Worm (Caenorhabditis elegans) whole organism, young adult: ENCODE measurements around the gene crn-7.

ENCODE experiments used
- B0035.1 ChIP-seq: sonication (generic microtip); optimal IDR thresholded peaks from 2 replicates; lab custom pipeline; 2016; ENCODE audit warnings: missing genetic modification characterization, mild to moderate bottlenecking, missing compliant biosample characterization, missing genotype, missing genetic modification reagents
- B0336.3 ChIP-seq: fragments of 200-800 bp; sonication (Bioruptor generic); IDR thresholded peaks from 2 replicates; pipeline ENCODE4 v1.3.6; 2022; ENCODE audit warnings: missing genetic modification characterization, missing compliant biosample characterization
- C17E4.6 ChIP-seq: fragments of 200-800 bp; sonication (Bioruptor generic); IDR thresholded peaks from 2 replicates; pipeline ENCODE4 v1.3.6; 2022; ENCODE audit warnings: missing genetic modification reagents, missing genetic modification characterization, missing compliant biosample characterization
- D2030.7 ChIP-seq: fragments of 200-800 bp; sonication (Bioruptor generic); IDR thresholded peaks from 2 replicates; pipeline ENCODE4 v1.3.6; 2022; ENCODE audit warnings: missing genetic modification reagents, missing genetic modification characterization, missing compliant biosample characterization
- F22D6.2 ChIP-seq: sonication (generic microtip); optimal IDR thresholded peaks from 2 replicates; lab custom pipeline; 2016; ENCODE audit warnings: mild to moderate bottlenecking, missing genetic modification characterization, missing compliant biosample characterization
- F33H1.4 ChIP-seq: fragments of 200-800 bp; sonication (Bioruptor generic); IDR thresholded peaks from 2 replicates; pipeline ENCODE4 v1.3.6; 2022; ENCODE audit warnings: missing genetic modification reagents, missing genetic modification characterization, missing compliant biosample characterization
- F37B4.10 ChIP-seq: fragments of 200-800 bp; sonication (Bioruptor generic); IDR thresholded peaks from 2 replicates; pipeline ENCODE4 v1.3.6; 2022; ENCODE audit warnings: missing genetic modification characterization, missing compliant biosample characterization
- K11D2.4 ChIP-seq: fragments of 200-800 bp; sonication (Bioruptor generic); IDR thresholded peaks from 2 replicates; pipeline ENCODE4 v1.3.6; 2022; ENCODE audit warnings: missing genetic modification reagents, missing genetic modification characterization, missing compliant biosample characterization
- K12H6.12 ChIP-seq: fragments of 200-800 bp; sonication (Bioruptor generic); optimal IDR thresholded peaks from 2 replicates; lab custom pipeline; 2018; ENCODE audit warnings: mild to moderate bottlenecking, missing genetic modification characterization, missing compliant biosample characterization
- T26A5.8 ChIP-seq: sonication (generic microtip); optimal IDR thresholded peaks from 2 replicates; lab custom pipeline; 2016; ENCODE audit warnings: missing genetic modification characterization, missing compliant biosample characterization
- Y53F4B.3 ChIP-seq: fragments of 200-800 bp; sonication (Bioruptor generic); IDR thresholded peaks from 2 replicates; pipeline ENCODE4 v1.3.6; 2022; ENCODE audit warnings: missing genetic modification reagents, missing genetic modification characterization, missing compliant biosample characterization
- Y53G8AR.9 ChIP-seq: fragments of 200-800 bp; sonication (Bioruptor generic); conservative IDR thresholded peaks from 2 replicates; pipeline ENCODE4 v1.3.6; 2022; ENCODE audit warnings: missing genetic modification reagents, missing genetic modification characterization, missing compliant biosample characterization
- Y95B8A.8 ChIP-seq: fragments of 200-800 bp; sonication (Bioruptor generic); IDR thresholded peaks from 2 replicates; pipeline ENCODE4 v1.3.6; 2022; ENCODE audit warnings: missing genetic modification reagents, missing genetic modification characterization, missing compliant biosample characterization
- ZK185.1 ChIP-seq: sonication (generic microtip); optimal IDR thresholded peaks from 2 replicates; lab custom pipeline; 2016; ENCODE audit warnings: mild to moderate bottlenecking, missing genetic modification characterization, missing compliant biosample characterization; ENCODE audit not compliant: poor library complexity, severe bottlenecking
- ama-1 ChIP-seq, 3 experiments: fragments of 150-350 bp in 1 of 3; sonication (generic microtip) in 2 of 3; optimal IDR thresholded peaks; 2 replicates each; lab custom pipeline; 2014 to 2018; ENCODE audit warnings: missing biosample characterization in 2 of 3, missing genetic modification characterization in 2 of 3, missing genetic modification reagents in 2 of 3
- athp-1 ChIP-seq: sonication (generic microtip); optimal IDR thresholded peaks from 2 replicates; lab custom pipeline; 2017; ENCODE audit warnings: mild to moderate bottlenecking, missing genetic modification characterization, missing compliant biosample characterization
- attf-3 ChIP-seq: fragments of 200-800 bp; sonication (Bioruptor generic); conservative IDR thresholded peaks from 2 replicates; pipeline ENCODE4 v1.3.6; 2022; ENCODE audit warnings: missing genetic modification reagents, missing genetic modification characterization, missing compliant biosample characterization
- attf-5 ChIP-seq: fragments of 200-800 bp; sonication (Bioruptor generic); optimal IDR thresholded peaks from 2 replicates; lab custom pipeline; 2018; ENCODE audit warnings: mild to moderate bottlenecking, missing genetic modification characterization, missing compliant biosample characterization
- cebp-2 ChIP-seq: fragments of 200-800 bp; sonication (Bioruptor generic); IDR thresholded peaks from 2 replicates; pipeline ENCODE4 v1.3.6; 2022; ENCODE audit warnings: missing genetic modification characterization, missing compliant biosample characterization
- ceh-27 ChIP-seq: fragments of 200-800 bp; sonication (Bioruptor generic); optimal IDR thresholded peaks from 2 replicates; lab custom pipeline; 2018; ENCODE audit warnings: mild to moderate bottlenecking, missing genetic modification characterization, moderate library complexity, missing compliant biosample characterization
- ceh-40 ChIP-seq: fragments of 200-800 bp; sonication (Bioruptor generic); IDR thresholded peaks from 2 replicates; pipeline ENCODE4 v1.3.6; 2022; ENCODE audit warnings: missing genetic modification characterization, missing compliant biosample characterization
- ceh-91 ChIP-seq: fragments of 200-800 bp; sonication (Bioruptor generic); IDR thresholded peaks from 2 replicates; pipeline ENCODE4 v1.3.6; 2022; ENCODE audit warnings: missing genetic modification reagents, missing genetic modification characterization, missing compliant biosample characterization
- die-1 ChIP-seq: sonication (generic microtip); optimal IDR thresholded peaks from 2 replicates; lab custom pipeline; 2016; ENCODE audit warnings: missing genotype, mild to moderate bottlenecking, missing genetic modification characterization, missing compliant biosample characterization
- dpl-1 ChIP-seq: fragments of 150-350 bp; optimal IDR thresholded peaks from 2 replicates; lab custom pipeline; 2014; ENCODE audit warnings: missing biosample characterization, missing genetic modification reagents, missing genetic modification characterization
- ekl-4 ChIP-seq: fragments of 200-800 bp; sonication (Bioruptor generic); IDR thresholded peaks from 2 replicates; pipeline ENCODE4 v1.3.6; 2022; ENCODE audit warnings: missing genetic modification reagents, missing genetic modification characterization, missing compliant biosample characterization
- him-1 ChIP-seq: sonication (generic microtip); optimal IDR thresholded peaks from 2 replicates; lab custom pipeline; 2016; ENCODE audit warnings: missing genotype, missing genetic modification reagents, missing genetic modification characterization, missing compliant biosample characterization
- hmg-20 ChIP-seq: fragments of 200-800 bp; sonication (Bioruptor generic); IDR thresholded peaks from 2 replicates; pipeline ENCODE4 v1.3.6; 2022; ENCODE audit warnings: missing genetic modification reagents, missing genetic modification characterization, missing compliant biosample characterization
- hrde-1 ChIP-seq: sonication (generic microtip); optimal IDR thresholded peaks from 2 replicates; lab custom pipeline; 2016; ENCODE audit warnings: missing genetic modification characterization, mild to moderate bottlenecking, missing compliant biosample characterization, moderate library complexity, missing genotype, missing genetic modification reagents, borderline replicate concordance
- let-526 ChIP-seq: fragments of 200-800 bp; sonication (Bioruptor generic); IDR thresholded peaks from 2 replicates; pipeline ENCODE4 v1.3.6; 2022; ENCODE audit warnings: missing genetic modification reagents, missing genetic modification characterization, missing compliant biosample characterization
- lin-26 ChIP-seq: fragments of 200-800 bp; sonication (Bioruptor generic); IDR thresholded peaks from 2 replicates; pipeline ENCODE4 v1.3.6; 2022; ENCODE audit warnings: missing genetic modification reagents, missing genetic modification characterization, missing compliant biosample characterization
- lin-40 ChIP-seq: sonication (generic microtip); optimal IDR thresholded peaks from 2 replicates; lab custom pipeline; 2016; ENCODE audit warnings: missing genetic modification characterization, mild to moderate bottlenecking, missing compliant biosample characterization, missing genotype, missing genetic modification reagents
- lin-54 ChIP-seq: fragments of 200-800 bp; sonication (Bioruptor generic); optimal IDR thresholded peaks from 2 replicates; lab custom pipeline; 2018; ENCODE audit warnings: mild to moderate bottlenecking, missing genetic modification characterization, missing compliant biosample characterization
- lsy-27 ChIP-seq: sonication (generic microtip); optimal IDR thresholded peaks from 2 replicates; lab custom pipeline; 2017; ENCODE audit warnings: missing genetic modification characterization, mild to moderate bottlenecking, missing compliant biosample characterization, antibody characterized with exemption, missing genotype, borderline replicate concordance; ENCODE audit not compliant: insufficient read depth
- madf-10 ChIP-seq: sonication (generic microtip); optimal IDR thresholded peaks from 2 replicates; lab custom pipeline; 2016; ENCODE audit warnings: mild to moderate bottlenecking, missing genetic modification characterization, missing compliant biosample characterization
- madf-6 ChIP-seq: fragments of 200-800 bp; sonication (Bioruptor generic); IDR thresholded peaks from 2 replicates; pipeline ENCODE4 v1.3.6; 2022; ENCODE audit warnings: missing genetic modification reagents, missing genetic modification characterization, missing compliant biosample characterization
- mcd-1 ChIP-seq: fragments of 200-800 bp; sonication (Bioruptor generic); IDR thresholded peaks from 2 replicates; pipeline ENCODE4 v1.3.6; 2022; ENCODE audit warnings: missing genetic modification reagents, missing genetic modification characterization, missing compliant biosample characterization
- mel-28 ChIP-seq: sonication (generic microtip); optimal IDR thresholded peaks from 2 replicates; lab custom pipeline; 2016; ENCODE audit warnings: borderline replicate concordance, mild to moderate bottlenecking, missing genetic modification characterization, missing compliant biosample characterization
- nfya-1 ChIP-seq: sonication (generic microtip); optimal IDR thresholded peaks from 2 replicates; lab custom pipeline; 2017; ENCODE audit warnings: antibody characterized with exemption, missing compliant biosample characterization, missing genetic modification characterization, borderline replicate concordance; ENCODE audit not compliant: insufficient read depth
- nhr-120 ChIP-seq: fragments of 200-800 bp; sonication (Bioruptor generic); IDR thresholded peaks from 2 replicates; pipeline ENCODE4 v1.3.6; 2022; ENCODE audit warnings: missing genetic modification characterization, missing compliant biosample characterization
- nhr-179 ChIP-seq: sonication (generic microtip); optimal IDR thresholded peaks from 2 replicates; lab custom pipeline; 2016; ENCODE audit warnings: mild to moderate bottlenecking, missing genetic modification characterization, missing compliant biosample characterization
- pbrm-1 ChIP-seq: fragments of 200-800 bp; sonication (Bioruptor generic); IDR thresholded peaks from 2 replicates; pipeline ENCODE4 v1.3.6; 2022; ENCODE audit warnings: missing genetic modification reagents, missing genetic modification characterization, missing compliant biosample characterization
- pha-4 ChIP-seq: fragments of 150-350 bp; sonication (generic microtip); optimal IDR thresholded peaks from 2 replicates; lab custom pipeline; 2014; ENCODE audit warnings: missing biosample characterization, missing genetic modification reagents, missing genetic modification characterization
- snpc-1.1 ChIP-seq: sonication (generic microtip); optimal IDR thresholded peaks from 2 replicates; lab custom pipeline; 2017; ENCODE audit warnings: missing genetic modification characterization, mild to moderate bottlenecking, missing compliant biosample characterization, antibody characterized with exemption, moderate library complexity, missing genotype, missing genetic modification reagents; ENCODE audit not compliant: insufficient read depth
- tlf-1 ChIP-seq: fragments of 200-800 bp; sonication (Bioruptor generic); optimal IDR thresholded peaks from 2 replicates; lab custom pipeline; 2018; ENCODE audit warnings: mild to moderate bottlenecking, missing genetic modification characterization, missing compliant biosample characterization
- unc-130 ChIP-seq: sonication (generic microtip); optimal IDR thresholded peaks from 2 replicates; lab custom pipeline; 2016; ENCODE audit warnings: missing genetic modification reagents, missing genetic modification characterization, missing compliant biosample characterization
- ztf-25 ChIP-seq: fragments of 200-800 bp; sonication (Bioruptor generic); IDR thresholded peaks from 2 replicates; pipeline ENCODE4 v1.3.6; 2022; ENCODE audit warnings: missing genetic modification reagents, missing genetic modification characterization, missing compliant biosample characterization
- ztf-28 ChIP-seq: fragments of 200-800 bp; sonication (Bioruptor generic); IDR thresholded peaks from 2 replicates; pipeline ENCODE4 v1.3.6; 2022; ENCODE audit warnings: missing genetic modification reagents, missing genetic modification characterization, missing compliant biosample characterization
- ztf-3 ChIP-seq: fragments of 200-800 bp; sonication (Bioruptor generic); optimal IDR thresholded peaks from 2 replicates; lab custom pipeline; 2018; ENCODE audit warnings: mild to moderate bottlenecking, missing genetic modification characterization, missing compliant biosample characterization

Gene crn-7

ce11 chrIII:8319100-8319499 is 50.8 kb downstream of the crn-7 start, which contains the start of gene F10E9.11 (continued):
- no peak for TF ChIP-seq nfya-1
- TF ChIP-seq ztf-3 (GFP tag; lab: Kevin White, UChicago), result no peak
- TF ChIP-seq lin-26 (GFP tag; lab: Robert Waterston, UW), result no peak
- TF ChIP-seq madf-6 (GFP tag; lab: Robert Waterston, UW), result peak; percentile 84
- peak; percentile 94 for TF ChIP-seq lin-54 (GFP tag; lab: Kevin White, UChicago)
- TF ChIP-seq let-526 (GFP tag; lab: Robert Waterston, UW), result peak; percentile 81
- TF ChIP-seq C17E4.6 (GFP tag; lab: Robert Waterston, UW), result 0 out of 2 replicates have a peak, but pooled peaks have one; percentile 37
- TF ChIP-seq madf-10 (tag; lab: Kevin White, UChicago), result peak; percentile 66
- 0 out of 2 replicates have a peak, but pooled peaks have one; percentile 55 for TF ChIP-seq ztf-25 (GFP tag; lab: Robert Waterston, UW)
- TF ChIP-seq cebp-2 (GFP tag; lab: Robert Waterston, UW), result no peak
- peak; percentile 45 for TF ChIP-seq snpc-1.1 (tag; lab: Kevin White, UChicago)
- 0 out of 2 replicates have a peak, but pooled peaks have one; percentile 55 for TF ChIP-seq ceh-91
- peak; percentile 67 for TF ChIP-seq attf-5 (GFP tag; lab: Kevin White, UChicago)
- peak; percentile 89 for TF ChIP-seq unc-130
- TF ChIP-seq K12H6.12 (tag; lab: Kevin White, UChicago), result peak; percentile 57
- TF ChIP-seq Y53F4B.3 (GFP tag; lab: Robert Waterston, UW), result no peak
- no peak for TF ChIP-seq lsy-27 (tag; lab: Kevin White, UChicago)
- no peak for TF ChIP-seq nhr-179
- TF ChIP-seq athp-1, result peak; percentile 76
- no peak for TF ChIP-seq ztf-28 (GFP tag; lab: Robert Waterston, UW)
- no peak for TF ChIP-seq F22D6.2
- TF ChIP-seq tlf-1 (GFP tag; lab: Kevin White, UChicago), result peak; percentile 28
- TF ChIP-seq mcd-1, result peak; percentile 71
- peak; percentile 58; the same call in 1 of the 2 replicates for TF ChIP-seq Y95B8A.8
- TF ChIP-seq hmg-20, result peak; percentile 44; the same call in 1 of the 2 replicates
- TF ChIP-seq pha-4 (tag; lab: Kevin White, UChicago), result peak; percentile 5
- peak; percentile 62; the same call in 1 of the 2 replicates for TF ChIP-seq Y53G8AR.9 (GFP tag; lab: Robert Waterston, UW)
- TF ChIP-seq D2030.7 (GFP tag; lab: Robert Waterston, UW), result peak; percentile 70
- TF ChIP-seq nhr-120 (GFP tag; lab: Robert Waterston, UW), result no peak
- TF ChIP-seq ZK185.1, result peak; percentile 88
- peak; percentile 88 for TF ChIP-seq dpl-1 (GFP tag; lab: Kevin White, UChicago)
- TF ChIP-seq mel-28 (tag; lab: Kevin White, UChicago), result no peak
- no peak for TF ChIP-seq F37B4.10
- peak; percentile 78 for TF ChIP-seq pbrm-1
- no peak for TF ChIP-seq B0336.3
- TF ChIP-seq B0035.1 (tag; lab: Kevin White, UChicago), result no peak
- no peak for TF ChIP-seq ama-1 (optimal IDR thresholded peaks at IDR 0.05; lab: Kevin White, UChicago)
- no peak for TF ChIP-seq ama-1 (GFP tag; optimal IDR thresholded peaks at IDR 0.05; lab: Kevin White, UChicago)
- TF ChIP-seq attf-3 (GFP tag; lab: Robert Waterston, UW), result peak; percentile 73
- no peak for TF ChIP-seq T26A5.8 (tag; lab: Kevin White, UChicago)
- peak; percentile 42 for TF ChIP-seq lin-40
- TF ChIP-seq him-1, result peak; percentile 63
- TF ChIP-seq hrde-1 (tag; lab: Kevin White, UChicago), result no peak
- peak; percentile 58; the same call in 1 of the 2 replicates for TF ChIP-seq K11D2.4 (GFP tag; lab: Robert Waterston, UW)
- TF ChIP-seq ceh-27 (GFP tag; lab: Kevin White, UChicago), result peak; percentile 95
- 0 out of 2 replicates have a peak, but pooled peaks have one; percentile 43 for TF ChIP-seq ceh-40 (GFP tag; lab: Robert Waterston, UW)
- TF ChIP-seq die-1 (tag; lab: Kevin White, UChicago), result no peak
- peak; percentile 71 for TF ChIP-seq F33H1.4
- TF ChIP-seq ekl-4 (GFP tag; lab: Robert Waterston, UW), result peak; percentile 62
